Worm (Caenorhabditis elegans) whole organism, L4/young adult: Measurements from ENCODE around the gene K07E1.1.

Experiments
- dao-5 ChIP-seq: sonication (generic microtip); optimal IDR thresholded peaks from 2 replicates; lab custom pipeline; 2016; ENCODE audit warnings: missing genotype, missing genetic modification characterization, moderate library complexity, missing compliant biosample characterization
- him-1 ChIP-seq: sonication (generic microtip); optimal IDR thresholded peaks from 2 replicates; lab custom pipeline; 2016; ENCODE audit warnings: missing genotype, missing genetic modification reagents, missing genetic modification characterization, missing compliant biosample characterization

DNA sequence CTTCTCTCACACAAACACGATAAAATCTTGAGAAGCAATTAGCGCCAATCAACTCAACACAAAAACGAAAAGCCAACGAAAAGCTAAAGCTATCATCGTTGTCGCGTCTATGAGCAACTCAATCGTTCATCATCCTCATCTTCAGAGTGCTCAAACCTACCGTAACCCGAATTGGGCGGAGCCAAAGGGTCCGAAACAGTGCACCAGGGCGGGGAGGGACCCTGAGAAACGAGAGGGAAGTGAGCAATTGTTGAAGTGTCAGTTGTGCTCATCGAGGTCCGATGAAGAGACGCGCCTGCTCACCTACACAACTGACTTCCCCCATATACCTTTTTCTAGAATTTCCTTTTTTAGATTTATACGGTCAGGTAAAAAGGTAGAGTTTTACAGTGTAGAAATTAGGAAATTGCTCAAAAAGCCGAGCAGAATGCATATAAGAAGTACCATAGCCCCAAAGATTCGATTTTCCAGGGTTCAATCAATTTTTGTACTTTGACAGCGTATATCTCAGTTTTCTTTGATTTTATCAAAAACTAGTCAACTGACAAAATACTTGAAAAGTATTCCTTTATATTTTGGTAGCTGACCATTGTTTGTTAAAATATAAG lies 32.5 kb upstream of the K07E1.1 start, which contains the start of gene hlh-1:
- TF ChIP-seq him-1 (tag; lab: Kevin White, UChicago) (no peak), dao-5 (tag; lab: Kevin White, UChicago) (no peak)
